Fruit fly (Drosophila melanogaster): ENCODE results near the gene Archease.

DNA sequence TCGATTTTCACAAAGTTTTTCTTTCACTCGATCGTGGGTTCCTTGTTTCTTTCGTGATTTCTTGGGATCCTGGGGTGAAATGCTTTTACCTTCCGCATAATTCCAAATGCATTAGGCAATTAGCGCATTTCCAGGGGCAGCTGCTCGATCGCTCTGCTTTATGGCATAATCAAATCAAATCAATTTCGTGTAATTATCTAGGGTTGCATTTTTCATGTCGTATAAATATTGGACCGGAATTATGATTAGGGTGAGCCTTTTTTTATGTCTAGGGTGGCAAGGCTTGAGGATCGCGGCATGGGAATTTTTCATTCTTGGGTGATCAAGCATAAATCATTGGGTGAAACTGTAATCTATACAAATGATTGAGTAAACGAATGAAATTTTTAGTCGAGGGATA is 8.0 kb downstream of the Archease start:
- TF ChIP-seq fd96Ca (GFP tag; IDR thresholded peaks at IDR 0.05) (no peak), EcR (GFP tag; optimal IDR thresholded peaks at IDR 0.05) (no peak), Ets98B (GFP tag; IDR thresholded peaks at IDR 0.05) (no peak), Pif1B (GFP tag; optimal IDR thresholded peaks at IDR 0.05) (no peak), CG10348 (GFP tag; IDR thresholded peaks at IDR 0.05) (no peak), gl (tag; optimal IDR thresholded peaks at IDR 0.05) (no peak), CG15710 (tag; optimal IDR thresholded peaks at IDR 0.05) (no peak), Snoo (tag; optimal IDR thresholded peaks at IDR 0.05) (no peak), CG12605 (GFP tag; IDR thresholded peaks at IDR 0.05) (no peak), CG13204 (GFP tag; optimal IDR thresholded peaks at IDR 0.05) (no peak)

Measured in whole organism, pupa.